Worm (Caenorhabditis elegans) whole organism, L1 larva: ENCODE data around the gene anmt-3.

ENCODE experiments used
- C04F5.9 ChIP-seq: sonication (generic microtip); optimal IDR thresholded peaks from 2 replicates; lab custom pipeline; 2016; ENCODE audit warnings: missing genetic modification characterization, missing compliant biosample characterization
- C34B4.2 ChIP-seq: sonication (generic microtip); optimal IDR thresholded peaks from 2 replicates; lab custom pipeline; 2017; ENCODE audit warnings: mild to moderate bottlenecking, missing genetic modification characterization, missing compliant biosample characterization
- F16B12.6 ChIP-seq: fragments of 150-350 bp; optimal IDR thresholded peaks from 2 replicates; lab custom pipeline; 2014; ENCODE audit warnings: missing biosample characterization, missing genetic modification characterization
- Y116A8C.19 ChIP-seq: sonication (generic microtip); optimal IDR thresholded peaks from 2 replicates; lab custom pipeline; 2016; ENCODE audit warnings: missing compliant biosample characterization, missing genetic modification characterization, borderline replicate concordance
- aly-2 ChIP-seq: fragments of 150-350 bp; optimal IDR thresholded peaks from 2 replicates; lab custom pipeline; 2014; ENCODE audit warnings: missing biosample characterization, missing genetic modification characterization
- blmp-1 ChIP-seq: fragments of 150-350 bp; optimal IDR thresholded peaks from 2 replicates; lab custom pipeline; 2014; ENCODE audit warnings: missing biosample characterization, missing genetic modification characterization
- ceh-82 ChIP-seq, 3 experiments: fragments of 150-350 bp in 1 of 3; sonication (generic microtip) in 2 of 3; optimal IDR thresholded peaks; 2 replicates each; lab custom pipeline; 2014 to 2017; ENCODE audit warnings: missing biosample characterization in 3 of 3, missing genetic modification characterization in 3 of 3
- ceh-88 ChIP-seq: fragments of 200-800 bp; sonication (Bioruptor generic); IDR thresholded peaks from 2 replicates; pipeline ENCODE4 v1.3.6; 2022; ENCODE audit warnings: missing genetic modification characterization, missing compliant biosample characterization
- ceh-90 ChIP-seq: sonication (generic microtip); optimal IDR thresholded peaks from 2 replicates; lab custom pipeline; 2016; ENCODE audit warnings: missing genetic modification characterization, missing compliant biosample characterization
- ces-1 ChIP-seq: fragments of 150-350 bp; optimal IDR thresholded peaks from 2 replicates; lab custom pipeline; 2014; ENCODE audit warnings: missing biosample characterization, missing genetic modification reagents, missing genetic modification characterization
- dpl-1 ChIP-seq, 3 experiments: fragments of 150-350 bp in 2 of 3; sonication (generic microtip) in 1 of 3; optimal IDR thresholded peaks; 2 replicates each; lab custom pipeline; 2014 to 2017; ENCODE audit warnings: missing biosample characterization in 3 of 3, missing genetic modification characterization in 3 of 3, missing genetic modification reagents in 3 of 3
- dsc-1 ChIP-seq: sonication (generic microtip); optimal IDR thresholded peaks from 2 replicates; lab custom pipeline; 2016; ENCODE audit warnings: mild to moderate bottlenecking, missing genetic modification characterization, missing compliant biosample characterization
- efl-1 ChIP-seq, 4 experiments: fragments of 150-350 bp; optimal IDR thresholded peaks in 3 of 4; peaks in 1 of 4; 1 replicate in 1 of 4; 2 replicates in 3 of 4; lab custom pipeline; 2014; ENCODE audit warnings: missing biosample characterization in 2 of 4, missing genetic modification characterization in 2 of 4, missing genetic modification reagents in 2 of 4
- efl-3 ChIP-seq: fragments of 200-800 bp; sonication (Bioruptor generic); optimal IDR thresholded peaks from 2 replicates; lab custom pipeline; 2018; ENCODE audit warnings: mild to moderate bottlenecking, missing genetic modification characterization, missing compliant biosample characterization
- egl-27 ChIP-seq, 2 experiments: fragments of 150-350 bp in 1 of 2; sonication (generic microtip); optimal IDR thresholded peaks; 3 replicates each; lab custom pipeline; 2017 to 2018; ENCODE audit warnings: missing biosample characterization in 2 of 2, missing genetic modification characterization in 2 of 2, missing genetic modification reagents in 2 of 2
- elt-2 ChIP-seq: sonication (generic microtip); optimal IDR thresholded peaks from 2 replicates; lab custom pipeline; 2016; ENCODE audit warnings: missing genetic modification characterization, mild to moderate bottlenecking, inconsistent platforms, missing compliant biosample characterization, missing genetic modification reagents
- elt-3 ChIP-seq, 6 experiments: fragments of 150-350 bp in 1 of 6; sonication (generic microtip); optimal IDR thresholded peaks; 2 replicates each; lab custom pipeline; 2017 to 2018; ENCODE audit warnings: missing biosample characterization in 6 of 6, missing genetic modification characterization in 6 of 6, inconsistent platforms in 1 of 6
- ets-5 ChIP-seq: fragments of 200-800 bp; sonication (Bioruptor generic); IDR thresholded peaks from 2 replicates; pipeline ENCODE4 v1.3.6; 2022; ENCODE audit warnings: missing genetic modification characterization, missing compliant biosample characterization
- fkh-4 ChIP-seq: sonication (generic microtip); optimal IDR thresholded peaks from 2 replicates; lab custom pipeline; 2016; ENCODE audit warnings: missing compliant biosample characterization, missing genetic modification characterization, borderline replicate concordance
- fkh-8 ChIP-seq: sonication (generic microtip); optimal IDR thresholded peaks from 2 replicates; lab custom pipeline; 2016; ENCODE audit warnings: mild to moderate bottlenecking, missing genetic modification characterization, missing compliant biosample characterization
- fos-1 ChIP-seq: fragments of 150-350 bp; optimal IDR thresholded peaks from 2 replicates; lab custom pipeline; 2014; ENCODE audit warnings: missing biosample characterization, missing genetic modification characterization
- hlh-17 ChIP-seq: fragments of 200-800 bp; sonication (Bioruptor generic); optimal IDR thresholded peaks from 2 replicates; lab custom pipeline; 2018; ENCODE audit warnings: missing genetic modification characterization, mild to moderate bottlenecking, missing compliant biosample characterization, moderate library complexity, borderline replicate concordance
- hlh-4 ChIP-seq: sonication (generic microtip); optimal IDR thresholded peaks from 2 replicates; lab custom pipeline; 2016; ENCODE audit warnings: mild to moderate bottlenecking, missing genetic modification characterization, missing compliant biosample characterization
- irx-1 ChIP-seq: sonication (generic microtip); optimal IDR thresholded peaks from 2 replicates; lab custom pipeline; 2016; ENCODE audit warnings: missing genetic modification characterization, missing compliant biosample characterization
- lin-13 ChIP-seq: fragments of 150-350 bp; optimal IDR thresholded peaks from 2 replicates; lab custom pipeline; 2014; ENCODE audit warnings: missing biosample characterization, missing genetic modification reagents, missing genetic modification characterization
- lin-15B ChIP-seq: fragments of 150-350 bp; sonication (generic microtip); optimal IDR thresholded peaks from 3 replicates; lab custom pipeline; 2014; ENCODE audit warnings: missing biosample characterization, missing genetic modification characterization
- lin-35 ChIP-seq, 2 experiments: fragments of 150-350 bp; optimal IDR thresholded peaks; 2 replicates each; lab custom pipeline; 2014; ENCODE audit warnings: missing biosample characterization in 2 of 2, missing genetic modification characterization in 2 of 2, missing genetic modification reagents in 2 of 2
- lir-3 ChIP-seq: sonication (generic microtip); optimal IDR thresholded peaks from 2 replicates; lab custom pipeline; 2016; ENCODE audit warnings: mild to moderate bottlenecking, missing genetic modification characterization, moderate library complexity, missing compliant biosample characterization; ENCODE audit not compliant: poor library complexity
- lsy-2 ChIP-seq, 2 experiments: fragments of 150-350 bp; optimal IDR thresholded peaks; 2 replicates each; lab custom pipeline; 2014; ENCODE audit warnings: missing biosample characterization in 2 of 2, missing genetic modification characterization in 2 of 2
- mdl-1 ChIP-seq, 2 experiments: fragments of 150-350 bp; optimal IDR thresholded peaks; 2 replicates each; lab custom pipeline; 2014 to 2017; ENCODE audit warnings: missing biosample characterization in 2 of 2, missing genetic modification characterization in 2 of 2, inconsistent platforms in 1 of 2
- mef-2 ChIP-seq: fragments of 150-350 bp; optimal IDR thresholded peaks from 2 replicates; lab custom pipeline; 2014; ENCODE audit warnings: missing biosample characterization, missing genetic modification characterization
- nhr-11 ChIP-seq: fragments of 150-350 bp; optimal IDR thresholded peaks from 2 replicates; lab custom pipeline; 2014; ENCODE audit warnings: missing biosample characterization, missing genetic modification characterization
- nhr-19 ChIP-seq: fragments of 200-800 bp; sonication (Bioruptor generic); conservative IDR thresholded peaks from 2 replicates; pipeline ENCODE4 v1.3.6; 2022; ENCODE audit warnings: missing genetic modification characterization, missing compliant biosample characterization
- nhr-20 ChIP-seq: sonication (generic microtip); optimal IDR thresholded peaks from 2 replicates; lab custom pipeline; 2016; ENCODE audit warnings: mild to moderate bottlenecking, missing genetic modification characterization, missing compliant biosample characterization
- nhr-237 ChIP-seq: fragments of 150-350 bp; optimal IDR thresholded peaks from 2 replicates; lab custom pipeline; 2014; ENCODE audit warnings: missing biosample characterization, missing genetic modification characterization
- nhr-47 ChIP-seq: sonication (generic microtip); optimal IDR thresholded peaks from 2 replicates; lab custom pipeline; 2016; ENCODE audit warnings: mild to moderate bottlenecking, missing genetic modification characterization, moderate library complexity, missing compliant biosample characterization
- nhr-85 ChIP-seq: sonication (generic microtip); peaks from one replicate; lab custom pipeline; 2016; ENCODE audit warnings: missing genetic modification characterization, inconsistent platforms, missing compliant biosample characterization
- nhr-90 ChIP-seq: sonication (generic microtip); optimal IDR thresholded peaks from 2 replicates; lab custom pipeline; 2016; ENCODE audit warnings: mild to moderate bottlenecking, missing genetic modification characterization, missing compliant biosample characterization; ENCODE audit not compliant: poor library complexity
- pqm-1 ChIP-seq: sonication (generic microtip); optimal IDR thresholded peaks from 3 replicates; lab custom pipeline; 2017; ENCODE audit warnings: missing biosample characterization, missing genetic modification characterization
- rnt-1 ChIP-seq: sonication (generic microtip); optimal IDR thresholded peaks from 2 replicates; lab custom pipeline; 2016; ENCODE audit warnings: mild to moderate bottlenecking, missing genetic modification characterization, moderate library complexity, missing compliant biosample characterization
- snpc-4 ChIP-seq: fragments of 150-350 bp; optimal IDR thresholded peaks from 2 replicates; lab custom pipeline; 2014; ENCODE audit warnings: missing biosample characterization, missing genetic modification characterization
- snu-23 ChIP-seq: sonication (generic microtip); optimal IDR thresholded peaks from 2 replicates; lab custom pipeline; 2016; ENCODE audit warnings: missing genetic modification characterization, missing compliant biosample characterization
- sptf-1 ChIP-seq: fragments of 150-350 bp; optimal IDR thresholded peaks from 2 replicates; lab custom pipeline; 2014; ENCODE audit warnings: missing biosample characterization, missing genetic modification characterization
- sup-37 ChIP-seq: fragments of 200-800 bp; sonication (Bioruptor generic); optimal IDR thresholded peaks from 2 replicates; lab custom pipeline; 2018; ENCODE audit warnings: mild to moderate bottlenecking, missing genetic modification characterization, missing compliant biosample characterization
- tlp-1 ChIP-seq: fragments of 150-350 bp; optimal IDR thresholded peaks from 2 replicates; lab custom pipeline; 2014; ENCODE audit warnings: missing biosample characterization, missing genetic modification characterization
- unc-130 ChIP-seq: fragments of 150-350 bp; optimal IDR thresholded peaks from 2 replicates; lab custom pipeline; 2017; ENCODE audit warnings: missing biosample characterization, missing genetic modification characterization, inconsistent platforms
- unc-62 ChIP-seq: fragments of 150-350 bp; optimal IDR thresholded peaks from 2 replicates; lab custom pipeline; 2014; ENCODE audit warnings: missing biosample characterization, missing genetic modification reagents, missing genetic modification characterization
- vab-15 ChIP-seq: sonication (generic microtip); optimal IDR thresholded peaks from 2 replicates; lab custom pipeline; 2017; ENCODE audit warnings: missing genotype, mild to moderate bottlenecking, missing genetic modification characterization, missing compliant biosample characterization
- xbp-1 ChIP-seq: sonication (generic microtip); optimal IDR thresholded peaks from 2 replicates; lab custom pipeline; 2016; ENCODE audit warnings: missing genetic modification characterization, missing compliant biosample characterization
- zip-4 ChIP-seq: fragments of 200-800 bp; sonication (Bioruptor generic); optimal IDR thresholded peaks from 2 replicates; lab custom pipeline; 2018; ENCODE audit warnings: mild to moderate bottlenecking, missing genetic modification characterization, moderate library complexity, missing compliant biosample characterization
- ztf-11 ChIP-seq, 2 experiments: sonication (generic microtip); optimal IDR thresholded peaks; 2 replicates each; lab custom pipeline; 2016 to 2017; ENCODE audit warnings: missing genetic modification characterization in 2 of 2, missing biosample characterization in 1 of 2, missing compliant biosample characterization in 1 of 2
- ztf-4 ChIP-seq: fragments of 150-350 bp; optimal IDR thresholded peaks from 2 replicates; lab custom pipeline; 2014; ENCODE audit warnings: missing biosample characterization, missing genetic modification characterization

The anmt-3 gene

ce11 chrV:9970119-9970518 lies 12.0 kb upstream of the anmt-3 start:
- TF ChIP-seq lir-3 (tag; lab: Kevin White, UChicago) (peak; percentile 52), efl-3 (no peak), mef-2 (tag; lab: Kevin White, UChicago) (no peak), ztf-11 (tag; optimal IDR thresholded peaks at IDR 0.05; lab: Kevin White, UChicago) (no peak), snu-23 (peak; percentile 81), nhr-11 (tag; lab: Kevin White, UChicago) (no peak), blmp-1 (no peak), unc-130 (tag; lab: Kevin White, UChicago) (peak; percentile 77), elt-2 (tag; lab: Kevin White, UChicago) (no peak), lin-13 (GFP tag; lab: Kevin White, UChicago) (no peak), lsy-2 (tag; optimal IDR thresholded peaks at IDR 0.05; lab: Kevin White, UChicago) (peak; percentile 49 to 52), sptf-1 (no peak), Y116A8C.19 (tag; lab: Kevin White, UChicago) (no peak), irx-1 (tag; lab: Kevin White, UChicago) (peak; percentile 2), ets-5 (no peak), rnt-1 (tag; lab: Kevin White, UChicago) (peak; percentile 76), nhr-85 (tag; lab: Kevin White, UChicago) (no peak), xbp-1 (tag; lab: Kevin White, UChicago) (peak; percentile 54), dsc-1 (tag; lab: Kevin White, UChicago) (peak; percentile 63), egl-27 (tag; optimal IDR thresholded peaks at IDR 0.05; lab: Kevin White, UChicago) (no peak), ces-1 (GFP tag; lab: Kevin White, UChicago) (no peak), elt-3 (tag; optimal IDR thresholded peaks at IDR 0.05; lab: Kevin White, UChicago) (no peak), mdl-1 (tag; optimal IDR thresholded peaks at IDR 0.05; lab: Kevin White, UChicago) (peak in 1 of 2 experiments; percentile 35), zip-4 (GFP tag; lab: Kevin White, UChicago) (no peak), nhr-47 (tag; lab: Kevin White, UChicago) (peak; percentile 69), unc-62 (no peak), nhr-90 (tag; lab: Kevin White, UChicago) (peak; percentile 47), ztf-4 (no peak), C34B4.2 (tag; lab: Kevin White, UChicago) (no peak), efl-1 (optimal IDR thresholded peaks at IDR 0.05; lab: Kevin White, UChicago) (peak; percentile 36 to 59), efl-1 (GFP tag; optimal IDR thresholded peaks at IDR 0.05 in 1 of 2; lab: Kevin White, UChicago) (peak; percentile 42 to 96), aly-2 (tag; lab: Kevin White, UChicago) (no peak), C04F5.9 (tag; lab: Kevin White, UChicago) (peak; percentile 22), lin-15B (tag; lab: Kevin White, UChicago) (peak; percentile 36), lin-35 (GFP tag; optimal IDR thresholded peaks at IDR 0.05; lab: Kevin White, UChicago) (peak; percentile 45 to 74), nhr-19 (GFP tag; lab: Robert Waterston, UW) (peak; percentile 64), dpl-1 (GFP tag; optimal IDR thresholded peaks at IDR 0.05; lab: Kevin White, UChicago) (peak in 2 of 3 experiments; percentile 45 to 46), snpc-4 (peak; percentile 10), nhr-237 (no peak), ceh-90 (tag; lab: Kevin White, UChicago) (no peak), ceh-82 (tag; optimal IDR thresholded peaks at IDR 0.05; lab: Kevin White, UChicago) (peak; percentile 43 to 76 (median 72)), F16B12.6 (tag; lab: Kevin White, UChicago) (peak; percentile 30), fkh-8 (tag; lab: Kevin White, UChicago) (peak; percentile 48), hlh-4 (tag; lab: Kevin White, UChicago) (no peak), pqm-1 (tag; lab: Kevin White, UChicago) (no peak), ceh-88 (GFP tag; lab: Robert Waterston, UW) (0 out of 2 replicates have a peak, but pooled peaks have one; percentile 44), sup-37 (GFP tag; lab: Kevin White, UChicago) (no peak), tlp-1 (tag; lab: Kevin White, UChicago) (no peak), hlh-17 (GFP tag; lab: Kevin White, UChicago) (no peak), fos-1 (tag; lab: Kevin White, UChicago) (peak; percentile 15), vab-15 (tag; lab: Kevin White, UChicago) (no peak), fkh-4 (tag; lab: Kevin White, UChicago) (no peak), nhr-20 (tag; lab: Kevin White, UChicago) (peak; percentile 72)
